Worm (Caenorhabditis elegans): ENCODE results near the gene ZC190.2.
A peak's percentile ranks its signal among the peaks of the same experiment; 100 is the strongest.

DNA sequence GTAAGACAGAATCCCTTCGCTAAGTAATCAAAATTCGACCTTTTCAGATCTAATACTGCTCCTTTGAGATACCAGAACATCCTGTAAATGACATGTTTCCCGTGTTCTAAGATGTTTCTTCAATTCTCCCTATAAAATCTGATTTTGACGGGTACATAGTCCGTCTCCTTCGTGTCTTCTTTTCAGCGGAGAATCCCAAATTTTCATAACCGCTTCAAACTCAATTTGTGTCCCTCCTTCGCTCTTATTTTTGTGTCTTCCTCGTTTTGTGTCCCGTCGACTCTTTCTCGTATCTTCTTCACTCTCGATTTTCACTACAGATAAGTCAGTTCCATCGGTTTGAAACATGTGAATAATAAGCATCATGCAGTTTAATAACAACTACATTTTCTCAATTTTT, 35.0 kb downstream of the ZC190.2 start, which contains the start of gene glr-5:
- TF ChIP-seq nhr-102 (tag; optimal IDR thresholded peaks at IDR 0.05) (no peak), unc-39 (tag; optimal IDR thresholded peaks at IDR 0.05) (no peak), sdz-12 (GFP tag; optimal IDR thresholded peaks at IDR 0.05) (no peak), nhr-28 (tag; optimal IDR thresholded peaks at IDR 0.05) (no peak), hmg-1.1 (GFP tag; IDR thresholded peaks at IDR 0.05) (no peak), nhr-11 (tag; optimal IDR thresholded peaks at IDR 0.05) (no peak), lsy-2 (tag; optimal IDR thresholded peaks at IDR 0.05) (no peak), fkh-10 (GFP tag; optimal IDR thresholded peaks at IDR 0.05) (peak; percentile 67), fos-1 (tag; optimal IDR thresholded peaks at IDR 0.05) (no peak), nhr-237 (tag; optimal IDR thresholded peaks at IDR 0.05) (no peak), lin-39 (tag; optimal IDR thresholded peaks at IDR 0.05) (no peak), T20F7.1 (GFP tag; optimal IDR thresholded peaks at IDR 0.05) (no peak), egl-27 (tag; optimal IDR thresholded peaks at IDR 0.05) (no peak), jun-1 (tag; optimal IDR thresholded peaks at IDR 0.05) (no peak)
